Fruit fly (Drosophila melanogaster) whole organism, embryonic: Measurements from ENCODE around the gene RIOK2.

Source experiments
- BEAF-32 ChIP-seq: fragments of 200-800 bp; sonication (Bioruptor generic); optimal IDR thresholded peaks from 3 replicates; lab custom pipeline; 2017; ENCODE audit warnings: missing biosample characterization, missing genetic modification characterization, mild to moderate bottlenecking, moderate library complexity, missing genetic modification reagents
- CG10431 ChIP-seq: fragments of 200-800 bp; sonication (Bioruptor generic); optimal IDR thresholded peaks from 3 replicates; lab custom pipeline; 2018; ENCODE audit warnings: missing biosample characterization, mild to moderate bottlenecking, missing genetic modification characterization
- CG11085 ChIP-seq: fragments of 200-800 bp; sonication (Bioruptor generic); IDR thresholded peaks from 2 replicates; pipeline ENCODE4 v1.3.6; 2022; ENCODE audit warnings: missing biosample characterization, missing genetic modification characterization
- CG11723 ChIP-seq: fragments of 200-800 bp; sonication (Bioruptor generic); optimal IDR thresholded peaks from 2 replicates; lab custom pipeline; 2017; ENCODE audit warnings: missing biosample characterization, mild to moderate bottlenecking, missing genetic modification characterization
- CG12155 ChIP-seq: fragments of 200-800 bp; sonication (Bioruptor generic); optimal IDR thresholded peaks from 3 replicates; lab custom pipeline; 2016; ENCODE audit warnings: missing biosample characterization, missing genetic modification characterization
- CG17361 ChIP-seq: fragments of 200-800 bp; sonication (Bioruptor generic); IDR thresholded peaks from 3 replicates; pipeline ENCODE4 v1.3.6; 2022; ENCODE audit warnings: missing biosample characterization, missing genetic modification characterization
- CG17829 ChIP-seq: fragments of 200-800 bp; optimal IDR thresholded peaks from 2 replicates; lab custom pipeline; 2019; ENCODE audit warnings: missing biosample characterization, mild to moderate bottlenecking, missing genetic modification characterization, moderate library complexity
- CG18599 ChIP-seq: fragments of 200-800 bp; sonication (Bioruptor generic); optimal IDR thresholded peaks from 3 replicates; lab custom pipeline; 2017; ENCODE audit warnings: missing biosample characterization, missing genetic modification characterization, mild to moderate bottlenecking, moderate library complexity, missing genetic modification reagents
- CG2678 ChIP-seq: fragments of 200-800 bp; sonication (Bioruptor generic); optimal IDR thresholded peaks from 3 replicates; lab custom pipeline; 2019; ENCODE audit warnings: missing biosample characterization, mild to moderate bottlenecking, missing genetic modification characterization, moderate library complexity
- CG42726 ChIP-seq: fragments of 200-800 bp; sonication (Bioruptor generic); IDR thresholded peaks from 2 replicates; pipeline ENCODE4 v1.3.6; 2022; ENCODE audit warnings: missing biosample characterization, missing genetic modification characterization; ENCODE audit not compliant: partially characterized antibody
- CG6254 ChIP-seq: fragments of 200-800 bp; sonication (Bioruptor generic); optimal IDR thresholded peaks from 3 replicates; lab custom pipeline; 2017; ENCODE audit warnings: mild to moderate bottlenecking, missing biosample characterization, missing genetic modification reagents, missing genetic modification characterization
- CG6654 ChIP-seq: fragments of 200-800 bp; sonication (Bioruptor generic); optimal IDR thresholded peaks from 2 replicates; lab custom pipeline; 2017; ENCODE audit warnings: missing biosample characterization, mild to moderate bottlenecking, missing genetic modification characterization
- CG7357 ChIP-seq: fragments of 200-800 bp; sonication (Bioruptor generic); IDR thresholded peaks from 3 replicates; pipeline ENCODE4 v1.3.6; 2022; ENCODE audit warnings: missing biosample characterization, missing genetic modification characterization
- CG7963 ChIP-seq: fragments of 200-800 bp; sonication (Bioruptor generic); IDR thresholded peaks from 3 replicates; pipeline ENCODE4 v1.3.6; 2022; ENCODE audit warnings: missing biosample characterization, missing genetic modification characterization; ENCODE audit not compliant: partially characterized antibody
- CG8388 ChIP-seq: fragments of 200-800 bp; sonication (Bioruptor generic); optimal IDR thresholded peaks from 2 replicates; lab custom pipeline; 2019; ENCODE audit warnings: missing biosample characterization, mild to moderate bottlenecking, missing genetic modification characterization, moderate library complexity
- CG8478 ChIP-seq: fragments of >200 bp; optimal IDR thresholded peaks from 2 replicates; lab custom pipeline; 2018
- CG9215 ChIP-seq: fragments of 200-800 bp; sonication (Bioruptor generic); IDR thresholded peaks from 2 replicates; pipeline ENCODE4 v1.3.6; 2022; ENCODE audit warnings: missing biosample characterization, missing genetic modification characterization
- CG9609 ChIP-seq: fragments of 200-800 bp; sonication (Bioruptor generic); optimal IDR thresholded peaks from 3 replicates; lab custom pipeline; 2016; ENCODE audit warnings: missing biosample characterization, missing genetic modification characterization
- CG9932 ChIP-seq: fragments of 200-800 bp; sonication (Bioruptor generic); IDR thresholded peaks from 2 replicates; pipeline ENCODE4 v1.3.6; 2022; ENCODE audit warnings: missing biosample characterization, missing genetic modification characterization
- ERR ChIP-seq: fragments of 200-800 bp; sonication (Bioruptor generic); optimal IDR thresholded peaks from 2 replicates; lab custom pipeline; 2016; ENCODE audit warnings: missing biosample characterization, missing genetic modification characterization
- Fer2 ChIP-seq: fragments of 200-800 bp; sonication (Bioruptor generic); optimal IDR thresholded peaks from 2 replicates; lab custom pipeline; 2018; ENCODE audit warnings: missing biosample characterization, mild to moderate bottlenecking, missing genetic modification characterization, moderate library complexity
- HHEX ChIP-seq: fragments of 200-800 bp; sonication (Bioruptor generic); optimal IDR thresholded peaks from 3 replicates; lab custom pipeline; 2017; ENCODE audit warnings: missing biosample characterization, mild to moderate bottlenecking, missing genetic modification characterization, missing genetic modification reagents
- HLH4C ChIP-seq: fragments of 200-800 bp; sonication (Bioruptor generic); IDR thresholded peaks from 3 replicates; pipeline ENCODE4 v1.3.6; 2022; ENCODE audit warnings: missing biosample characterization, missing genetic modification characterization; ENCODE audit not compliant: partially characterized antibody
- Hr78 ChIP-seq, 2 experiments: fragments of 200-800 bp in 1 of 2; fragments of >200 bp in 1 of 2; sonication (Bioruptor generic) in 1 of 2; optimal IDR thresholded peaks; 2 replicates each; lab custom pipeline; 2017 to 2019; ENCODE audit warnings: missing biosample characterization in 2 of 2, missing genetic modification characterization in 2 of 2, mild to moderate bottlenecking in 1 of 2, moderate library complexity in 1 of 2
- Lhr ChIP-seq: fragments of 200-800 bp; sonication (Bioruptor generic); optimal IDR thresholded peaks from 3 replicates; lab custom pipeline; 2017; ENCODE audit warnings: mild to moderate bottlenecking, missing biosample characterization, missing genetic modification reagents, missing genetic modification characterization
- Lpt ChIP-seq: fragments of >200 bp; optimal IDR thresholded peaks from 2 replicates; lab custom pipeline; 2018; ENCODE audit warnings: missing biosample characterization, missing genetic modification characterization
- Mes4 ChIP-seq: fragments of 200-800 bp; sonication (Bioruptor generic); optimal IDR thresholded peaks from 2 replicates; lab custom pipeline; 2016; ENCODE audit warnings: missing biosample characterization, missing genetic modification characterization
- Ptx1 ChIP-seq: fragments of 200-800 bp; sonication (Bioruptor generic); IDR thresholded peaks from 2 replicates; pipeline ENCODE4 v1.3.6; 2022; ENCODE audit warnings: missing biosample characterization, missing genetic modification characterization
- Sox102F ChIP-seq: fragments of 200-800 bp; sonication (Bioruptor generic); optimal IDR thresholded peaks from 2 replicates; lab custom pipeline; 2018; ENCODE audit warnings: missing biosample characterization, mild to moderate bottlenecking, missing genetic modification characterization, moderate library complexity
- Usf ChIP-seq: fragments of 200-800 bp; sonication (Bioruptor generic); optimal IDR thresholded peaks from 2 replicates; lab custom pipeline; 2017; ENCODE audit warnings: missing genotype, missing biosample characterization, missing genetic modification characterization
- ash1 ChIP-seq: fragments of 200-800 bp; sonication (Bioruptor generic); optimal IDR thresholded peaks from 2 replicates; lab custom pipeline; 2018; ENCODE audit warnings: missing biosample characterization, mild to moderate bottlenecking, missing genetic modification characterization
- bsh ChIP-seq, 2 experiments: fragments of 200-800 bp; sonication (Bioruptor generic); optimal IDR thresholded peaks; 2 replicates each; lab custom pipeline; 2017 to 2018; ENCODE audit warnings: mild to moderate bottlenecking in 2 of 2, missing biosample characterization in 2 of 2, missing genetic modification characterization in 2 of 2, moderate library complexity in 1 of 2
- btn ChIP-seq: fragments of 200-800 bp; sonication (Bioruptor generic); optimal IDR thresholded peaks from 2 replicates; lab custom pipeline; 2016; ENCODE audit warnings: missing biosample characterization, missing genetic modification characterization
- cas ChIP-seq: fragments of 200-800 bp; sonication (Bioruptor generic); IDR thresholded peaks from 2 replicates; pipeline ENCODE4 v1.3.6; 2022; ENCODE audit warnings: missing biosample characterization, missing genetic modification characterization
- chm ChIP-seq: fragments of 200-800 bp; sonication (Bioruptor generic); IDR thresholded peaks from 2 replicates; pipeline ENCODE4 v1.3.6; 2022; ENCODE audit warnings: missing biosample characterization, missing genetic modification characterization
- dmrt11E ChIP-seq: fragments of 200-800 bp; sonication (Bioruptor generic); optimal IDR thresholded peaks from 3 replicates; lab custom pipeline; 2018; ENCODE audit warnings: missing biosample characterization, mild to moderate bottlenecking, missing genetic modification characterization, moderate library complexity
- hb ChIP-seq: fragments of 200-800 bp; sonication (Bioruptor generic); IDR thresholded peaks from 3 replicates; pipeline ENCODE4 v1.3.6; 2022; ENCODE audit warnings: missing biosample characterization, missing genetic modification characterization; ENCODE audit not compliant: partially characterized antibody
- her ChIP-seq: fragments of 200-800 bp; sonication (Bioruptor generic); optimal IDR thresholded peaks from 2 replicates; lab custom pipeline; 2016; ENCODE audit warnings: missing biosample characterization, missing genetic modification characterization
- jumu ChIP-seq: fragments of 200-800 bp; sonication (Bioruptor generic); optimal IDR thresholded peaks from 3 replicates; lab custom pipeline; 2016; ENCODE audit warnings: missing biosample characterization, missing genetic modification characterization
- ken ChIP-seq: fragments of 200-800 bp; sonication (Bioruptor generic); IDR thresholded peaks from 3 replicates; pipeline ENCODE4 v1.3.6; 2022; ENCODE audit warnings: missing biosample characterization, missing genetic modification characterization
- mam ChIP-seq: fragments of 200-800 bp; sonication (Bioruptor generic); optimal IDR thresholded peaks from 3 replicates; lab custom pipeline; 2016; ENCODE audit warnings: missing biosample characterization, missing genetic modification characterization
- nerfin-2 ChIP-seq: fragments of 200-800 bp; sonication (Bioruptor generic); IDR thresholded peaks from 2 replicates; pipeline ENCODE4 v1.3.6; 2022; ENCODE audit warnings: missing biosample characterization, missing genetic modification characterization; ENCODE audit not compliant: partially characterized antibody
- oc ChIP-seq: fragments of 200-800 bp; sonication (Bioruptor generic); optimal IDR thresholded peaks from 2 replicates; lab custom pipeline; 2018; ENCODE audit warnings: missing biosample characterization, mild to moderate bottlenecking, missing genetic modification characterization, moderate library complexity
- peb ChIP-seq: fragments of 200-800 bp; sonication (Bioruptor generic); IDR thresholded peaks from 2 replicates; pipeline ENCODE4 v1.3.6; 2022; ENCODE audit warnings: missing biosample characterization, missing genetic modification characterization
- pzg ChIP-seq: fragments of 200-800 bp; sonication (Bioruptor generic); optimal IDR thresholded peaks from 3 replicates; lab custom pipeline; 2018; ENCODE audit warnings: missing biosample characterization, mild to moderate bottlenecking, missing genetic modification characterization, moderate library complexity
- schlank ChIP-seq: fragments of 200-800 bp; sonication (Bioruptor generic); optimal IDR thresholded peaks from 2 replicates; lab custom pipeline; 2018; ENCODE audit warnings: missing biosample characterization, mild to moderate bottlenecking, missing genetic modification characterization
- tap ChIP-seq: fragments of 200-800 bp; optimal IDR thresholded peaks from 3 replicates; lab custom pipeline; 2019; ENCODE audit warnings: missing biosample characterization, mild to moderate bottlenecking, missing genetic modification characterization, moderate library complexity
- tio ChIP-seq: fragments of 200-800 bp; sonication (Bioruptor generic); optimal IDR thresholded peaks from 2 replicates; lab custom pipeline; 2017; ENCODE audit warnings: missing biosample characterization, missing genetic modification characterization, inconsistent platforms
- unc-4 ChIP-seq: fragments of 200-800 bp; sonication (Bioruptor generic); IDR thresholded peaks from 2 replicates; pipeline ENCODE4 v1.3.6; 2022; ENCODE audit warnings: missing biosample characterization, missing genetic modification characterization; ENCODE audit not compliant: partially characterized antibody
- zfh2 ChIP-seq: fragments of 200-800 bp; sonication (Bioruptor generic); optimal IDR thresholded peaks from 2 replicates; lab custom pipeline; 2016; ENCODE audit warnings: missing biosample characterization, missing genetic modification characterization

RIOK2 gene

DNA sequence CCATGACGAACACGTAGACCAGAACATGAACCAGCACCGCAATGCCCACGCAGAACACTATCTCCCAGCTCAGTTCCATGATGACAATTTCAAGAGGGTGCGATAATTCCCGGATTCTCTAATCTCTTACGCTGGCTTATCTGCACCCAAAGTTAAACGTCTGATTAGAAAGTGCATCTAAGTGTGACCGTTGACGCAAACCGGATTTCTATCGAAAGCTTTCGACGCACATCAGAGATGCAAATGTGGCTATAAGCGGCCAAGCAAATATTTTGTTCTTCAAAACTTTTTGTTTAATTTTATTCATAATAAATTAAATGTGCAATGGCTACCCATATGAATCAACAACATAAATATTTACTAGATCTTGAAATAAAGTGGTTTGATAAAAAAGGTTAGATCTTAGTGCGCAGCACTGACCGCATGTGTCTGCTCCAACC is 3.3 kb upstream of the RIOK2 start, which contains the start of the genes Kdsr and CG11858 (continued):
- TF ChIP-seq Lpt: no peak
- no peak for TF ChIP-seq Hr78 (GFP tag; optimal IDR thresholded peaks at IDR 0.05; lab: Kevin White, UChicago)
- peak; percentile 56 for TF ChIP-seq CG17829
- TF ChIP-seq bsh (GFP tag; optimal IDR thresholded peaks at IDR 0.05; lab: Kevin White, UChicago): peak in 1 of 2 experiments; percentile 68
- no peak for TF ChIP-seq CG11085 (GFP tag; lab: Robert Waterston, UW)
- TF ChIP-seq CG7357 (GFP tag; lab: Robert Waterston, UW): peak; percentile 53; the same call in 1 of the 3 replicates
- TF ChIP-seq zfh2: peak; percentile 71
- TF ChIP-seq cas: peak; percentile 52; the same call in 1 of the 2 replicates
- peak; percentile 37 for TF ChIP-seq Lhr (GFP tag; lab: Kevin White, UChicago)
- TF ChIP-seq CG8388 (GFP tag; lab: Kevin White, UChicago): peak; percentile 55
- no peak for TF ChIP-seq CG6654 (GFP tag; lab: Kevin White, UChicago)
- TF ChIP-seq CG18599 (GFP tag; lab: Kevin White, UChicago): no peak
- TF ChIP-seq mam: peak; percentile 48
- TF ChIP-seq CG9215 (GFP tag; lab: Robert Waterston, UW): peak; percentile 59
- no peak for TF ChIP-seq CG7963 (GFP tag; lab: Robert Waterston, UW)
- TF ChIP-seq dmrt11E (tag; lab: Kevin White, UChicago): peak; percentile 52
- no peak for TF ChIP-seq Usf (GFP tag; lab: Kevin White, UChicago)
- peak; percentile 72 for TF ChIP-seq Sox102F (GFP tag; lab: Kevin White, UChicago)
- no peak for TF ChIP-seq btn (GFP tag; lab: Kevin White, UChicago)
- peak; percentile 21 for TF ChIP-seq Fer2
- peak; percentile 61 for TF ChIP-seq pzg (GFP tag; lab: Kevin White, UChicago)
- peak; percentile 30 for TF ChIP-seq her
- no peak for TF ChIP-seq CG8478
- 0 out of 2 replicates have a peak, but pooled peaks have one; percentile 5 for TF ChIP-seq chm (GFP tag; lab: Robert Waterston, UW)
- peak; percentile 12 for TF ChIP-seq HHEX (GFP tag; lab: Kevin White, UChicago)
- TF ChIP-seq hb (GFP tag; lab: Robert Waterston, UW): no peak
- peak; percentile 52 for TF ChIP-seq BEAF-32 (GFP tag; lab: Kevin White, UChicago)
- TF ChIP-seq CG10431 (GFP tag; lab: Kevin White, UChicago): no peak
- no peak for TF ChIP-seq ERR (GFP tag; lab: Kevin White, UChicago)
- peak; percentile 26 for TF ChIP-seq CG9609 (GFP tag; lab: Kevin White, UChicago)
- no peak for TF ChIP-seq ash1 (GFP tag; lab: Kevin White, UChicago)
- TF ChIP-seq tap: no peak
- no peak; the same call in 2 of the 3 replicates for TF ChIP-seq CG17361
- TF ChIP-seq jumu (GFP tag; lab: Kevin White, UChicago): peak; percentile 44
- no peak for TF ChIP-seq CG11723 (GFP tag; lab: Kevin White, UChicago)
- peak; percentile 81 for TF ChIP-seq Ptx1 (GFP tag; lab: Robert Waterston, UW)
- peak; percentile 70; the same call in 2 of the 3 replicates for TF ChIP-seq ken (GFP tag; lab: Robert Waterston, UW)
- no peak for TF ChIP-seq Mes4 (GFP tag; lab: Kevin White, UChicago)
- TF ChIP-seq CG9932: peak; percentile 80
- peak; percentile 47; the same call in 1 of the 2 replicates for TF ChIP-seq peb (GFP tag; lab: Robert Waterston, UW)
- peak; percentile 54 for TF ChIP-seq CG12155 (GFP tag; lab: Kevin White, UChicago)
- no peak for TF ChIP-seq CG6254 (GFP tag; lab: Kevin White, UChicago)
- peak; percentile 56; the same call in 1 of the 2 replicates for TF ChIP-seq unc-4
- no peak for TF ChIP-seq schlank (tag; lab: Kevin White, UChicago)
- TF ChIP-seq oc (tag; lab: Kevin White, UChicago): peak; percentile 67
- TF ChIP-seq HLH4C: no peak
- no peak for TF ChIP-seq CG42726 (GFP tag; lab: Robert Waterston, UW)
- no peak for TF ChIP-seq nerfin-2 (GFP tag; lab: Robert Waterston, UW)
- TF ChIP-seq tio (GFP tag; lab: Kevin White, UChicago): no peak
- no peak for TF ChIP-seq CG2678 (tag; lab: Kevin White, UChicago)
